Fruit fly (Drosophila melanogaster) whole organism, embryonic: ENCODE measurements around the gene CG11409.

ENCODE experiments used
- CG11085 ChIP-seq: fragments of 200-800 bp; sonication (Bioruptor generic); IDR thresholded peaks from 2 replicates; pipeline ENCODE4 v1.3.6; 2022; ENCODE audit warnings: missing biosample characterization, missing genetic modification characterization
- CG12942 ChIP-seq: fragments of 200-800 bp; sonication (Bioruptor generic); optimal IDR thresholded peaks from 3 replicates; lab custom pipeline; 2016; ENCODE audit warnings: missing biosample characterization, missing genetic modification characterization
- CG13296 ChIP-seq: fragments of 200-800 bp; sonication (Bioruptor generic); optimal IDR thresholded peaks from 3 replicates; lab custom pipeline; 2018; ENCODE audit warnings: missing biosample characterization, mild to moderate bottlenecking, missing genetic modification characterization
- CG13894 ChIP-seq: fragments of 200-800 bp; sonication (Bioruptor generic); optimal IDR thresholded peaks from 3 replicates; lab custom pipeline; 2018; ENCODE audit warnings: missing biosample characterization, mild to moderate bottlenecking, missing genetic modification characterization, moderate library complexity
- CG14965 ChIP-seq: fragments of 200-800 bp; sonication (Bioruptor generic); optimal IDR thresholded peaks from 2 replicates; lab custom pipeline; 2016; ENCODE audit warnings: missing biosample characterization, missing genetic modification characterization, borderline replicate concordance
- CG15011 ChIP-seq: fragments of 200-800 bp; sonication (Bioruptor generic); optimal IDR thresholded peaks from 3 replicates; lab custom pipeline; 2018; ENCODE audit warnings: missing biosample characterization, mild to moderate bottlenecking, missing genetic modification characterization
- CG1529 ChIP-seq: fragments of 200-800 bp; sonication (Bioruptor generic); optimal IDR thresholded peaks from 3 replicates; lab custom pipeline; 2018; ENCODE audit warnings: missing biosample characterization, missing genetic modification characterization
- CG18011 ChIP-seq: fragments of 200-800 bp; sonication (Bioruptor generic); optimal IDR thresholded peaks from 2 replicates; lab custom pipeline; 2017; ENCODE audit warnings: missing biosample characterization, missing genetic modification characterization, mild to moderate bottlenecking, moderate library complexity, missing genotype
- CG18476 ChIP-seq: fragments of 200-800 bp; sonication (Bioruptor generic); optimal IDR thresholded peaks from 2 replicates; lab custom pipeline; 2016; ENCODE audit warnings: missing biosample characterization, mild to moderate bottlenecking, missing genetic modification characterization
- CG18764 ChIP-seq: fragments of 200-800 bp; sonication (Bioruptor generic); optimal IDR thresholded peaks from 3 replicates; lab custom pipeline; 2016; ENCODE audit warnings: missing biosample characterization, missing genetic modification characterization
- CG2129 ChIP-seq: fragments of 200-800 bp; sonication (Bioruptor generic); IDR thresholded peaks from 2 replicates; pipeline ENCODE4 v1.3.6; 2022; ENCODE audit warnings: missing biosample characterization, missing genetic modification characterization; ENCODE audit not compliant: partially characterized antibody
- CG2889 ChIP-seq: fragments of 200-800 bp; sonication (Bioruptor generic); IDR thresholded peaks from 3 replicates; pipeline ENCODE4 v1.3.6; 2022; ENCODE audit warnings: missing biosample characterization, missing genetic modification characterization
- CG31388 ChIP-seq: fragments of 200-800 bp; sonication (Bioruptor generic); optimal IDR thresholded peaks from 2 replicates; lab custom pipeline; 2016; ENCODE audit warnings: missing biosample characterization, missing genetic modification characterization
- CG34422 ChIP-seq: fragments of 200-800 bp; sonication (Bioruptor generic); IDR thresholded peaks from 3 replicates; pipeline ENCODE4 v1.3.6; 2022; ENCODE audit warnings: missing biosample characterization, missing genetic modification characterization
- CG3726 ChIP-seq: fragments of 200-800 bp; sonication (Bioruptor generic); IDR thresholded peaks from 3 replicates; pipeline ENCODE4, ENCODE4 v1.3.6; 2022; ENCODE audit warnings: missing biosample characterization, missing genetic modification characterization
- CG4282 ChIP-seq: fragments of 200-800 bp; sonication (Bioruptor generic); optimal IDR thresholded peaks from 2 replicates; lab custom pipeline; 2016; ENCODE audit warnings: missing biosample characterization, missing genetic modification characterization
- CG4424 ChIP-seq: fragments of 200-800 bp; sonication (Bioruptor generic); optimal IDR thresholded peaks from 3 replicates; lab custom pipeline; 2016; ENCODE audit warnings: missing biosample characterization, missing genetic modification characterization
- CG4820 ChIP-seq: fragments of 200-800 bp; sonication (Bioruptor generic); optimal IDR thresholded peaks from 3 replicates; lab custom pipeline; 2016; ENCODE audit warnings: missing biosample characterization, missing genetic modification characterization
- CG5180 ChIP-seq: fragments of 200-800 bp; sonication (Bioruptor generic); optimal IDR thresholded peaks from 3 replicates; lab custom pipeline; 2017; ENCODE audit warnings: missing biosample characterization, missing genetic modification characterization, mild to moderate bottlenecking, moderate library complexity, missing genetic modification reagents
- CG6175 ChIP-seq: fragments of 200-800 bp; sonication (Bioruptor generic); IDR thresholded peaks from 3 replicates; pipeline ENCODE4 v1.3.6; 2022; ENCODE audit warnings: missing biosample characterization, missing genetic modification characterization
- CG7556 ChIP-seq: fragments of 200-800 bp; sonication (Bioruptor generic); optimal IDR thresholded peaks from 2 replicates; lab custom pipeline; 2017; ENCODE audit warnings: missing biosample characterization, mild to moderate bottlenecking, missing genetic modification characterization
- CG8388 ChIP-seq: fragments of 200-800 bp; sonication (Bioruptor generic); optimal IDR thresholded peaks from 2 replicates; lab custom pipeline; 2019; ENCODE audit warnings: missing biosample characterization, mild to moderate bottlenecking, missing genetic modification characterization, moderate library complexity
- CG8765 ChIP-seq: fragments of 200-800 bp; sonication (Bioruptor generic); IDR thresholded peaks from 2 replicates; pipeline ENCODE4 v1.3.6; 2022; ENCODE audit warnings: missing biosample characterization, missing genetic modification characterization
- CG9876 ChIP-seq: fragments of 200-800 bp; sonication (Bioruptor generic); optimal IDR thresholded peaks from 2 replicates; lab custom pipeline; 2016; ENCODE audit warnings: missing biosample characterization, missing genetic modification characterization
- Chrac-16 ChIP-seq: fragments of 200-800 bp; sonication (Bioruptor generic); optimal IDR thresholded peaks from 3 replicates; lab custom pipeline; 2016; ENCODE audit warnings: missing biosample characterization, missing genetic modification characterization
- CkIIα-i1 ChIP-seq: fragments of 200-800 bp; sonication (Bioruptor generic); IDR thresholded peaks from 2 replicates; pipeline ENCODE4 v1.3.6; 2022; ENCODE audit warnings: missing biosample characterization, missing genetic modification characterization
- D19B ChIP-seq: fragments of 200-800 bp; sonication (Bioruptor generic); optimal IDR thresholded peaks from 2 replicates; lab custom pipeline; 2017; ENCODE audit warnings: missing biosample characterization, mild to moderate bottlenecking, missing genetic modification characterization
- Deaf1 ChIP-seq: fragments of 200-800 bp; optimal IDR thresholded peaks from 3 replicates; lab custom pipeline; 2019; ENCODE audit warnings: missing biosample characterization, mild to moderate bottlenecking, missing genetic modification characterization, moderate library complexity
- GATAe ChIP-seq: fragments of 200-800 bp; sonication (Bioruptor generic); conservative IDR thresholded peaks from 2 replicates; pipeline ENCODE4 v1.3.6; 2022; ENCODE audit warnings: missing biosample characterization, missing genetic modification characterization
- HLHmδ ChIP-seq: fragments of 200-800 bp; sonication (Bioruptor generic); optimal IDR thresholded peaks from 2 replicates; lab custom pipeline; 2018; ENCODE audit warnings: missing biosample characterization, mild to moderate bottlenecking, missing genetic modification characterization, moderate library complexity
- Hey ChIP-seq: fragments of 200-800 bp; sonication (Bioruptor generic); optimal IDR thresholded peaks from 3 replicates; lab custom pipeline; 2018; ENCODE audit warnings: missing biosample characterization, mild to moderate bottlenecking, missing genetic modification characterization
- MBD-R2 ChIP-seq: fragments of 200-800 bp; sonication (Bioruptor generic); IDR thresholded peaks from 2 replicates; pipeline ENCODE4 v1.3.6; 2022; ENCODE audit warnings: missing biosample characterization, missing genetic modification characterization
- Myb ChIP-seq: fragments of 200-800 bp; sonication (Bioruptor generic); optimal IDR thresholded peaks from 2 replicates; lab custom pipeline; 2016; ENCODE audit warnings: missing biosample characterization, missing genetic modification characterization
- NFAT ChIP-seq: fragments of 200-800 bp; sonication (Bioruptor generic); IDR thresholded peaks from 2 replicates; pipeline ENCODE4 v1.3.6; 2022; ENCODE audit warnings: missing biosample characterization, missing genetic modification characterization
- Ravus ChIP-seq: fragments of 200-800 bp; sonication (Bioruptor generic); IDR thresholded peaks from 2 replicates; pipeline ENCODE4 v1.3.6; 2022; ENCODE audit warnings: missing biosample characterization, missing genetic modification characterization
- Six4 ChIP-seq: fragments of 200-800 bp; sonication (Bioruptor generic); optimal IDR thresholded peaks from 2 replicates; lab custom pipeline; 2016; ENCODE audit warnings: missing biosample characterization, missing genetic modification characterization
- ara ChIP-seq: fragments of 200-800 bp; sonication (Bioruptor generic); IDR thresholded peaks from 2 replicates; pipeline ENCODE4 v1.3.6; 2022; ENCODE audit warnings: missing biosample characterization, missing genetic modification characterization
- crc ChIP-seq: fragments of 200-800 bp; sonication (Bioruptor generic); optimal IDR thresholded peaks from 2 replicates; lab custom pipeline; 2016; ENCODE audit warnings: missing biosample characterization, missing genetic modification characterization
- en ChIP-seq: fragments of 200-800 bp; sonication (Bioruptor generic); optimal IDR thresholded peaks from 2 replicates; lab custom pipeline; 2016; ENCODE audit warnings: missing biosample characterization, missing genetic modification characterization
- exex ChIP-seq: fragments of 200-800 bp; sonication (Bioruptor generic); optimal IDR thresholded peaks from 4 replicates; lab custom pipeline; 2018; ENCODE audit warnings: missing biosample characterization, mild to moderate bottlenecking, missing genetic modification characterization, moderate library complexity
- fd64A ChIP-seq: fragments of 200-800 bp; sonication (Bioruptor generic); optimal IDR thresholded peaks from 3 replicates; lab custom pipeline; 2018; ENCODE audit warnings: missing biosample characterization, mild to moderate bottlenecking, missing genetic modification characterization
- gem ChIP-seq: fragments of 200-800 bp; sonication (Bioruptor generic); optimal IDR thresholded peaks from 2 replicates; lab custom pipeline; 2019; ENCODE audit warnings: missing biosample characterization, mild to moderate bottlenecking, missing genetic modification characterization, moderate library complexity
- gsb ChIP-seq: fragments of 200-800 bp; sonication (Bioruptor generic); IDR thresholded peaks from 2 replicates; pipeline ENCODE4 v1.3.6; 2022; ENCODE audit warnings: missing biosample characterization, missing genetic modification characterization
- kah ChIP-seq: fragments of 200-800 bp; sonication (Bioruptor generic); optimal IDR thresholded peaks from 2 replicates; lab custom pipeline; 2018; ENCODE audit warnings: missing biosample characterization, mild to moderate bottlenecking, missing genetic modification characterization
- kni ChIP-seq: fragments of 200-800 bp; sonication (Bioruptor generic); optimal IDR thresholded peaks from 3 replicates; lab custom pipeline; 2017; ENCODE audit warnings: mild to moderate bottlenecking, missing biosample characterization, missing genetic modification reagents, missing genetic modification characterization
- psq ChIP-seq: fragments of 200-800 bp; sonication (Bioruptor generic); optimal IDR thresholded peaks from 2 replicates; lab custom pipeline; 2017; ENCODE audit warnings: missing biosample characterization, missing genetic modification characterization
- scrt ChIP-seq: fragments of 200-800 bp; sonication (Bioruptor generic); optimal IDR thresholded peaks from 2 replicates; lab custom pipeline; 2018; ENCODE audit warnings: missing biosample characterization, mild to moderate bottlenecking, missing genetic modification characterization, moderate library complexity
- tgo ChIP-seq: fragments of 200-800 bp; sonication (Bioruptor generic); IDR thresholded peaks from 3 replicates; pipeline ENCODE4 v1.3.6; 2022; ENCODE audit warnings: missing biosample characterization, missing genetic modification characterization
- tx ChIP-seq: fragments of 200-800 bp; sonication (Bioruptor generic); optimal IDR thresholded peaks from 2 replicates; lab custom pipeline; 2016; ENCODE audit warnings: missing biosample characterization, missing genetic modification characterization
- wdn ChIP-seq: fragments of 200-800 bp; sonication (Bioruptor generic); IDR thresholded peaks from 2 replicates; pipeline ENCODE4 v1.3.6; 2022; ENCODE audit warnings: missing biosample characterization, missing genetic modification characterization
- zfh2 ChIP-seq: fragments of 200-800 bp; sonication (Bioruptor generic); optimal IDR thresholded peaks from 2 replicates; lab custom pipeline; 2016; ENCODE audit warnings: missing biosample characterization, missing genetic modification characterization

CG11409 gene

DNA sequence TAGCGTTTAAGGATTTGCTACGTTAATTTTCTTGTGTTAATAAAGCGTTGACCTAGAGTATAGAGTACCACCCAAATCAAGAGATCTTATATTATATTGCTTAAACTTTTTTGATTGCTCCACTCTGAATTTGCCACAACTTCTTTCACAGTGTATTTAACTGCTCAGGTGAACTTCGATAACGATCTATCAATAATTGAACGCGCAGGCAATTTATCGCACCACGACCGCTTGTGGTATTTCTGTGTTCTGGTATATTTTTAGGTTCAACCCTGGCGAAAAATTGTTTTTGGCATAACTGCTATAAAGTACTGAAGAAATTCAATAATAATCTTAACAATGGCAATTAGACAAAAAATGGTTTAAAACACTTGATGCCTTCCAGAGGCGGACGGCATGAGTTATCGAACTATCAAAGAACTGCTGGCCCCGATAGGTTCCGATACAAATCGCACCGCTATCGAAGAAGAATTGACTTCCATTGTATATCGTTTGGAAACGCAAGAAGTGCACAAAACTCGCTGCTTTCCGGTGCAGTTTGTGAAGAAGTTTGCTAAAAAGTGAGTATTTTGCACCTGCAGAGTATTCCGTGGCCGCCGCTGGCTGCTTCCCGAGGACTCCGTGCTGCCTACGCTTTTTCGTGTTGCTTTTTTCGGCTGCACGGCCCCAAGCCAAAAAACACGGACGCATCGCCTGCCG lies 28.9 kb upstream of the CG11409 start, which contains the start of gene ssx (continued):
- peak; percentile 23 for TF ChIP-seq exex
- no peak for TF ChIP-seq CG31388 (GFP tag; lab: Kevin White, UChicago)
- TF ChIP-seq CG4424, result peak; percentile 51
- no peak for TF ChIP-seq CG1529
- no peak for TF ChIP-seq CG13296 (GFP tag; lab: Kevin White, UChicago)
- TF ChIP-seq CG6175 (GFP tag; lab: Robert Waterston, UW), result no peak
- TF ChIP-seq CG15011 (GFP tag; lab: Kevin White, UChicago), result no peak
- no peak for TF ChIP-seq NFAT (GFP tag; lab: Robert Waterston, UW)
- no peak for TF ChIP-seq kah
- no peak; the same call in 1 of the 2 replicates for TF ChIP-seq MBD-R2 (GFP tag; lab: Robert Waterston, UW)
- TF ChIP-seq Chrac-16, result peak; percentile 30
- TF ChIP-seq zfh2 (GFP tag; lab: Kevin White, UChicago), result peak; percentile 38
- TF ChIP-seq CG8765 (GFP tag; lab: Robert Waterston, UW), result no peak
- peak; percentile 30 for TF ChIP-seq CG8388 (GFP tag; lab: Kevin White, UChicago)
- no peak for TF ChIP-seq CG7556 (GFP tag; lab: Kevin White, UChicago)
- TF ChIP-seq en, result peak; percentile 32
- no peak for TF ChIP-seq HLHmδ (GFP tag; lab: Kevin White, UChicago)
- TF ChIP-seq CG18764 (GFP tag; lab: Kevin White, UChicago), result peak; percentile 24
- peak; percentile 19; the same call in 1 of the 2 replicates for TF ChIP-seq CG11085 (GFP tag; lab: Robert Waterston, UW)
- peak; percentile 39 for TF ChIP-seq CG12942 (GFP tag; lab: Kevin White, UChicago)
- TF ChIP-seq CG18476 (GFP tag; lab: Kevin White, UChicago), result no peak
- peak; percentile 43; the same call in 1 of the 2 replicates for TF ChIP-seq CG2129
- TF ChIP-seq CG9876 (GFP tag; lab: Kevin White, UChicago), result no peak
- no peak for TF ChIP-seq CG5180 (GFP tag; lab: Kevin White, UChicago)
- TF ChIP-seq gem, result no peak
- peak; percentile 13 for TF ChIP-seq tx
- TF ChIP-seq D19B, result no peak
- no peak for TF ChIP-seq CG14965
- TF ChIP-seq CG4820 (GFP tag; lab: Kevin White, UChicago), result peak; percentile 7
- no peak for TF ChIP-seq CG18011 (GFP tag; lab: Kevin White, UChicago)
- no peak for TF ChIP-seq Deaf1
- peak; percentile 44; the same call in 1 of the 2 replicates for TF ChIP-seq wdn (GFP tag; lab: Robert Waterston, UW)
- TF ChIP-seq CkIIα-i1 (GFP tag; lab: Robert Waterston, UW), result no peak
- TF ChIP-seq crc (GFP tag; lab: Kevin White, UChicago), result no peak
- TF ChIP-seq psq, result no peak
- no peak for TF ChIP-seq scrt
- TF ChIP-seq tgo (GFP tag; lab: Robert Waterston, UW), result no peak
- no peak for TF ChIP-seq Six4 (GFP tag; lab: Kevin White, UChicago)
- no peak for TF ChIP-seq Ravus (GFP tag; lab: Robert Waterston, UW)
- no peak for TF ChIP-seq kni (GFP tag; lab: Kevin White, UChicago)
- TF ChIP-seq ara, result peak; percentile 61; the same call in 1 of the 2 replicates
- TF ChIP-seq fd64A (GFP tag; lab: Kevin White, UChicago), result no peak
- no peak for TF ChIP-seq gsb
- peak; percentile 70 for TF ChIP-seq Myb (GFP tag; lab: Kevin White, UChicago)
- no peak for TF ChIP-seq Hey (tag; lab: Kevin White, UChicago)
- peak; percentile 2 for TF ChIP-seq CG4282 (GFP tag; lab: Kevin White, UChicago)
- TF ChIP-seq CG3726, result no peak
- TF ChIP-seq CG2889 (GFP tag; lab: Robert Waterston, UW), result no peak
- no peak for TF ChIP-seq CG13894 (tag; lab: Kevin White, UChicago)
- TF ChIP-seq CG34422, result 0 out of 3 replicates have a peak, but pooled peaks have one; percentile 17
- TF ChIP-seq GATAe, result no peak
